Worm (Caenorhabditis elegans) whole organism, L1 larva: ENCODE measurements around the gene Y102E9.5.

Experiments
- C16A3.4 ChIP-seq: fragments of 150-350 bp; optimal IDR thresholded peaks from 2 replicates; lab custom pipeline; 2014; ENCODE audit warnings: missing biosample characterization, missing genetic modification characterization
- C34B4.2 ChIP-seq: sonication (generic microtip); optimal IDR thresholded peaks from 2 replicates; lab custom pipeline; 2017; ENCODE audit warnings: mild to moderate bottlenecking, missing genetic modification characterization, missing compliant biosample characterization
- blmp-1 ChIP-seq: fragments of 150-350 bp; optimal IDR thresholded peaks from 2 replicates; lab custom pipeline; 2014; ENCODE audit warnings: missing biosample characterization, missing genetic modification characterization
- ceh-63 ChIP-seq: fragments of 200-800 bp; sonication (Bioruptor generic); optimal IDR thresholded peaks from 2 replicates; lab custom pipeline; 2018; ENCODE audit warnings: mild to moderate bottlenecking, missing genetic modification characterization, missing compliant biosample characterization
- ceh-82 ChIP-seq, 3 experiments: fragments of 150-350 bp in 1 of 3; sonication (generic microtip) in 2 of 3; optimal IDR thresholded peaks; 2 replicates each; lab custom pipeline; 2014 to 2017; ENCODE audit warnings: missing biosample characterization in 3 of 3, missing genetic modification characterization in 3 of 3
- ceh-88 ChIP-seq: fragments of 200-800 bp; sonication (Bioruptor generic); IDR thresholded peaks from 2 replicates; pipeline ENCODE4 v1.3.6; 2022; ENCODE audit warnings: missing genetic modification characterization, missing compliant biosample characterization
- ceh-90 ChIP-seq: sonication (generic microtip); optimal IDR thresholded peaks from 2 replicates; lab custom pipeline; 2016; ENCODE audit warnings: missing genetic modification characterization, missing compliant biosample characterization
- ces-1 ChIP-seq: fragments of 150-350 bp; optimal IDR thresholded peaks from 2 replicates; lab custom pipeline; 2014; ENCODE audit warnings: missing biosample characterization, missing genetic modification reagents, missing genetic modification characterization
- dpl-1 ChIP-seq, 3 experiments: fragments of 150-350 bp in 2 of 3; sonication (generic microtip) in 1 of 3; optimal IDR thresholded peaks; 2 replicates each; lab custom pipeline; 2014 to 2017; ENCODE audit warnings: missing biosample characterization in 3 of 3, missing genetic modification characterization in 3 of 3, missing genetic modification reagents in 3 of 3
- dsc-1 ChIP-seq: sonication (generic microtip); optimal IDR thresholded peaks from 2 replicates; lab custom pipeline; 2016; ENCODE audit warnings: mild to moderate bottlenecking, missing genetic modification characterization, missing compliant biosample characterization
- efl-1 ChIP-seq, 4 experiments: fragments of 150-350 bp; optimal IDR thresholded peaks in 3 of 4; peaks in 1 of 4; 1 replicate in 1 of 4; 2 replicates in 3 of 4; lab custom pipeline; 2014; ENCODE audit warnings: missing biosample characterization in 2 of 4, missing genetic modification characterization in 2 of 4, missing genetic modification reagents in 2 of 4
- elt-3 ChIP-seq, 6 experiments: fragments of 150-350 bp in 1 of 6; sonication (generic microtip); optimal IDR thresholded peaks; 2 replicates each; lab custom pipeline; 2017 to 2018; ENCODE audit warnings: missing biosample characterization in 6 of 6, missing genetic modification characterization in 6 of 6, inconsistent platforms in 1 of 6
- ets-5 ChIP-seq: fragments of 200-800 bp; sonication (Bioruptor generic); IDR thresholded peaks from 2 replicates; pipeline ENCODE4 v1.3.6; 2022; ENCODE audit warnings: missing genetic modification characterization, missing compliant biosample characterization
- fkh-10 ChIP-seq: sonication (generic microtip); optimal IDR thresholded peaks from 2 replicates; lab custom pipeline; 2017; ENCODE audit warnings: missing biosample characterization, missing genetic modification reagents, missing genetic modification characterization
- fkh-8 ChIP-seq: sonication (generic microtip); optimal IDR thresholded peaks from 2 replicates; lab custom pipeline; 2016; ENCODE audit warnings: mild to moderate bottlenecking, missing genetic modification characterization, missing compliant biosample characterization
- jun-1 ChIP-seq: fragments of 150-350 bp; optimal IDR thresholded peaks from 2 replicates; lab custom pipeline; 2014; ENCODE audit warnings: missing biosample characterization, missing genetic modification reagents, missing genetic modification characterization
- lin-14 ChIP-seq: fragments of 200-800 bp; sonication (Bioruptor generic); optimal IDR thresholded peaks from 2 replicates; lab custom pipeline; 2018; ENCODE audit warnings: mild to moderate bottlenecking, missing genetic modification characterization, moderate library complexity, missing compliant biosample characterization
- lin-15B ChIP-seq: fragments of 150-350 bp; sonication (generic microtip); optimal IDR thresholded peaks from 3 replicates; lab custom pipeline; 2014; ENCODE audit warnings: missing biosample characterization, missing genetic modification characterization
- lin-39 ChIP-seq: fragments of 150-350 bp; optimal IDR thresholded peaks from 2 replicates; lab custom pipeline; 2014; ENCODE audit warnings: missing biosample characterization, missing genetic modification reagents, missing genetic modification characterization
- lsy-2 ChIP-seq, 2 experiments: fragments of 150-350 bp; optimal IDR thresholded peaks; 2 replicates each; lab custom pipeline; 2014; ENCODE audit warnings: missing biosample characterization in 2 of 2, missing genetic modification characterization in 2 of 2
- mdl-1 ChIP-seq, 2 experiments: fragments of 150-350 bp; optimal IDR thresholded peaks; 2 replicates each; lab custom pipeline; 2014 to 2017; ENCODE audit warnings: missing biosample characterization in 2 of 2, missing genetic modification characterization in 2 of 2, inconsistent platforms in 1 of 2
- mep-1 ChIP-seq: fragments of 150-350 bp; optimal IDR thresholded peaks from 2 replicates; lab custom pipeline; 2014; ENCODE audit warnings: missing biosample characterization, missing genetic modification characterization
- nhr-19 ChIP-seq: fragments of 200-800 bp; sonication (Bioruptor generic); conservative IDR thresholded peaks from 2 replicates; pipeline ENCODE4 v1.3.6; 2022; ENCODE audit warnings: missing genetic modification characterization, missing compliant biosample characterization
- nhr-28 ChIP-seq: fragments of 150-350 bp; optimal IDR thresholded peaks from 2 replicates; lab custom pipeline; 2014; ENCODE audit warnings: missing biosample characterization, missing genetic modification characterization
- nhr-47 ChIP-seq: sonication (generic microtip); optimal IDR thresholded peaks from 2 replicates; lab custom pipeline; 2016; ENCODE audit warnings: mild to moderate bottlenecking, missing genetic modification characterization, moderate library complexity, missing compliant biosample characterization
- nhr-71 ChIP-seq: sonication (generic microtip); optimal IDR thresholded peaks from 2 replicates; lab custom pipeline; 2016; ENCODE audit warnings: mild to moderate bottlenecking, missing genetic modification characterization, moderate library complexity, missing compliant biosample characterization
- nhr-76 ChIP-seq: sonication (generic microtip); optimal IDR thresholded peaks from 2 replicates; lab custom pipeline; 2017; ENCODE audit warnings: missing biosample characterization, missing genetic modification characterization
- nhr-84 ChIP-seq: sonication (generic microtip); optimal IDR thresholded peaks from 2 replicates; lab custom pipeline; 2017; ENCODE audit warnings: missing biosample characterization, missing genetic modification characterization
- pax-3 ChIP-seq: fragments of 200-800 bp; sonication (Bioruptor generic); optimal IDR thresholded peaks from 2 replicates; lab custom pipeline; 2018; ENCODE audit warnings: mild to moderate bottlenecking, missing genetic modification characterization, moderate library complexity, missing compliant biosample characterization
- rnt-1 ChIP-seq: sonication (generic microtip); optimal IDR thresholded peaks from 2 replicates; lab custom pipeline; 2016; ENCODE audit warnings: mild to moderate bottlenecking, missing genetic modification characterization, moderate library complexity, missing compliant biosample characterization
- sptf-1 ChIP-seq: fragments of 150-350 bp; optimal IDR thresholded peaks from 2 replicates; lab custom pipeline; 2014; ENCODE audit warnings: missing biosample characterization, missing genetic modification characterization
- sup-37 ChIP-seq: fragments of 200-800 bp; sonication (Bioruptor generic); optimal IDR thresholded peaks from 2 replicates; lab custom pipeline; 2018; ENCODE audit warnings: mild to moderate bottlenecking, missing genetic modification characterization, missing compliant biosample characterization
- tlp-1 ChIP-seq: fragments of 150-350 bp; optimal IDR thresholded peaks from 2 replicates; lab custom pipeline; 2014; ENCODE audit warnings: missing biosample characterization, missing genetic modification characterization
- unc-30 ChIP-seq: sonication (generic microtip); optimal IDR thresholded peaks from 2 replicates; lab custom pipeline; 2017; ENCODE audit warnings: missing biosample characterization, missing genetic modification characterization
- unc-62 ChIP-seq: fragments of 150-350 bp; optimal IDR thresholded peaks from 2 replicates; lab custom pipeline; 2014; ENCODE audit warnings: missing biosample characterization, missing genetic modification reagents, missing genetic modification characterization
- unc-86 ChIP-seq: sonication (generic microtip); optimal IDR thresholded peaks from 2 replicates; lab custom pipeline; 2016; ENCODE audit warnings: missing genetic modification characterization, missing compliant biosample characterization
- unc-98 ChIP-seq: fragments of 200-800 bp; sonication (Bioruptor generic); IDR thresholded peaks from 2 replicates; pipeline ENCODE4 v1.3.6; 2022; ENCODE audit warnings: missing genetic modification characterization, missing compliant biosample characterization
- zag-1 ChIP-seq: fragments of 150-350 bp; optimal IDR thresholded peaks from 2 replicates; lab custom pipeline; 2014; ENCODE audit warnings: missing biosample characterization, missing genetic modification characterization
- zip-4 ChIP-seq: fragments of 200-800 bp; sonication (Bioruptor generic); optimal IDR thresholded peaks from 2 replicates; lab custom pipeline; 2018; ENCODE audit warnings: mild to moderate bottlenecking, missing genetic modification characterization, moderate library complexity, missing compliant biosample characterization
- ztf-11 ChIP-seq, 2 experiments: sonication (generic microtip); optimal IDR thresholded peaks; 2 replicates each; lab custom pipeline; 2016 to 2017; ENCODE audit warnings: missing genetic modification characterization in 2 of 2, missing biosample characterization in 1 of 2, missing compliant biosample characterization in 1 of 2

Y102E9.5 gene

DNA sequence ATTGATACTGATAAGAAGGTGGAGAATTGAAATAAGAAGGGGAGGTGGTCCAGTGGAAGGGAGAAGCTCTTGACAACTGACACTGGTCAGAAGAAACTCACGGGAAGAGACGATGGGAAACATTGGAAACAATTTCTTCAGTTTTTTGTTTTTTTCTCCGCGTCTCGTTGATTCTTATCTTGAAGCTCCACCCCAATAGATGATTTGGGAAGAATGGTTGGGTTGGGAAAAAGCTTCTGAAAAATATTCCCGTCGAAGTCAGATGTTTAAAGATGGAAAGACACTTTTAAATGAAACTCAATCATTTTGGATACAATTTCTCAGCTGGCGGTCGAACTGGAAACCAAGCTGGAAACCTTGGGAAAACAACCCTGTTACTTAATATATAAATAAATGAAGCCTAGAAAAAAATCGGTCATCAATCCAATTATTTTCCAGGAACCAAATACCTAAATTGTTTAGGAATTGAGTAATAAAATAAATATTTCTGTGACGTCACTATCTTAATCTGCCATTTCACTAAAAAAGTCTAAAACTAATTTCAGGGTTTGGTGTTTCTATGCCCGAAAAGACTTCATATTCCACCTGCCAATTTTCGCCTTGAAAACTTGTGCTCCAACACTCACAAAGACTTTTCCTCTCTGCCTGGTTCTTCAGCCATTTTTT is at the start of gene Y102E9.5, which contains the start of gene odr-4:
Y102E9.5 (minus strand) TSS at position 101 of the 666 bp plus-strand sequence.
odr-4 (plus strand) TSS at position 616 of the 666 bp plus-strand sequence.
- TF ChIP-seq rnt-1 (tag; lab: Kevin White, UChicago) (peak; percentile 43), nhr-47 (peak; percentile 17), C34B4.2 (tag; lab: Kevin White, UChicago) (no peak), fkh-8 (tag; lab: Kevin White, UChicago) (peak; percentile 23)

DNA sequence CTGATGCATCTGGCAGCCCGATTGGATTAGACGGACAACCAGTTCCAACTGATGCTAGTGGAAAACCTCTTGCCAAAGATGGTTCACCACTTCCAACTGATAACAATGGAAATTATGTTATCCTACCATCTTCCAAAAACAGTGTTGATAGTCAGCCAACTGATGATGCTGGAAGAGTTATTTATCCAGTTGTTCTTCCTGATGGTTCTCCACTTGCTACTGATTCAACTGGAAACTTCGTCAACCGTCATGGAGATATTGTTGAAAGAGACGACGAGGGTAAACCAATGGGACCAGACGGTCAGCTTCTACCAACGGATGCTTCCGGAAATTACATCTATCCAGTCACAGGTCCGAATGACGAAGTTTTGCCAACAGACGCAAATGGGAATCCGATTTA is 26.7 kb upstream of the Y102E9.5 start:
- no peak for TF ChIP-seq sptf-1 (tag; lab: Kevin White, UChicago)
- TF ChIP-seq mep-1 (tag; lab: Kevin White, UChicago) = no peak
- TF ChIP-seq zip-4 (GFP tag; lab: Kevin White, UChicago) = no peak
- TF ChIP-seq unc-62 (GFP tag; lab: Kevin White, UChicago) = no peak
- no peak for TF ChIP-seq ztf-11 (tag; optimal IDR thresholded peaks at IDR 0.05; lab: Kevin White, UChicago)
- TF ChIP-seq jun-1 (tag; lab: Kevin White, UChicago) = no peak
- no peak for TF ChIP-seq nhr-19 (GFP tag; lab: Robert Waterston, UW)
- TF ChIP-seq nhr-76 (tag; lab: Kevin White, UChicago) = no peak
- TF ChIP-seq ceh-88 (GFP tag; lab: Robert Waterston, UW) = no peak
- no peak for TF ChIP-seq unc-30 (tag; lab: Kevin White, UChicago)
- TF ChIP-seq sup-37 (GFP tag; lab: Kevin White, UChicago) = no peak
- no peak for TF ChIP-seq lin-39 (tag; lab: Kevin White, UChicago)
- no peak for TF ChIP-seq rnt-1 (tag; lab: Kevin White, UChicago)
- TF ChIP-seq ces-1 (GFP tag; lab: Kevin White, UChicago) = no peak
- no peak for TF ChIP-seq dpl-1 (GFP tag; optimal IDR thresholded peaks at IDR 0.05; lab: Kevin White, UChicago)
- TF ChIP-seq fkh-8 (tag; lab: Kevin White, UChicago) = no peak
- TF ChIP-seq elt-3 (tag; optimal IDR thresholded peaks at IDR 0.05; lab: Kevin White, UChicago) = no peak
- TF ChIP-seq unc-86 = no peak
- TF ChIP-seq nhr-28 (tag; lab: Kevin White, UChicago) = no peak
- TF ChIP-seq pax-3 (tag; lab: Kevin White, UChicago) = no peak
- TF ChIP-seq, all 84 proteins: peak for 0

DNA sequence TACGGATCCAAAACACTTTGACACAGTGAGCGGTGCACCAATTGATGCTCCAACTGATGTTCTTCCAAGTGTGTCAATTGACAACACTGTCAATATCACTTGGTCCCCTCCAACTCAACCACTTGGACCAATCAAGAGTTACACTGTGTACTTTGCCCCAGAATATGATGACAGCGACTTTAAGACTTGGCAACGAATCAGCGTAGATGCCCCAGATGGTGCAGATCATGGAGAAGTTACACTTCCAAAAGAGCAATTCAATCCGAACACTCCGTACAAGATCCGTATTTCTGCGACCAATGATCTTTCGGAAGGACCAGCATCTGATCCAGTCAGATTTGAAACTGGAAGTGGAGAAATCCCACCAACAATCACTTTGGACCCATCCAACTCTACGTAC is 22.5 kb upstream of the Y102E9.5 start:
- TF ChIP-seq efl-1 (optimal IDR thresholded peaks at IDR 0.05; lab: Kevin White, UChicago) (no peak), efl-1 (GFP tag; optimal IDR thresholded peaks at IDR 0.05 in 1 of 2; lab: Kevin White, UChicago) (peak in 1 of 2 experiments; percentile 4), rnt-1 (tag; lab: Kevin White, UChicago) (no peak)

DNA sequence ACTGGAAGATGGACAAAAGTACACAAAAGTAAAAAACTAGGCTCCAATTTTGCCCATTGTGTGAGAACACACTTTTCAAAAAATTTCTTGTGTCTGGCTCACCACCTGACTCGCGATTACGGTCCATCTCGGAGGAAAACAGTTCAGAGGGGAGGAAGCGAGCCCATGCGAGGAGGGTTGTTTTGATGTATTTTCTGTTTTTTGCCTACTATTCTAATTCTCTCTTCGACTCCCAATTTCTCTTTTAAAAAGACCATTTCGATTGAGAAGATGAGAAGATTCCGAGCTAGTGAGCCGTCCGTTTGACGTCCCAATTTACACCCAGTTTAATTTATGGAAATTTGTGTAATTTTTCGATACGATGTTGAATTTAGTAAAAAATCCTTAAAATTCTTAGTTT is 16.6 kb upstream of the Y102E9.5 start:
- TF ChIP-seq jun-1 (tag; lab: Kevin White, UChicago) (no peak), fkh-10 (no peak), blmp-1 (tag; lab: Kevin White, UChicago) (no peak), tlp-1 (tag; lab: Kevin White, UChicago) (no peak), unc-86 (no peak), zag-1 (tag; lab: Kevin White, UChicago) (no peak), mdl-1 (tag; optimal IDR thresholded peaks at IDR 0.05; lab: Kevin White, UChicago) (no peak)

DNA sequence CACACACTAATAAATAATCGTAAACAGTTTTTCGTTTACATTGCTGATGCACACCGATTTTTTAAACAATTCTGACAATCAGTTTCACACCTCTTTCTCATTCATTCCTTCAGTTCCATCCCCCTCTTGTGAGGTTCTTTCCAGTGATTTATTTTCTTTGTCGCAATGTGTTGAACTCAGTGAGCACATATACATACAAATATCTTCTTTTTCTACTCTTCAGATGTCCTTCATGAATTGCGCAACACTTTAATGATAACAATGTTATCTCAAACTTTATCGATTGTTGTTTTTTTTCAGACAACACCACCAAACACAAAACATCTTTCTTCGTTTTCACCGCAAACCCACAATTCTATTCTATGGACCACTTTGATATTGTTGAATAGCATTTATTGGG is 15.9 kb upstream of the Y102E9.5 start, which contains the start of gene dig-1:
dig-1 (plus strand) TSS at position 301 of the 400 bp plus-strand sequence.
- TF ChIP-seq efl-1 (optimal IDR thresholded peaks at IDR 0.05; lab: Kevin White, UChicago) (no peak), efl-1 (GFP tag; optimal IDR thresholded peaks at IDR 0.05 in 1 of 2; lab: Kevin White, UChicago) (peak in 1 of 2 experiments; percentile 11), fkh-10 (no peak)

DNA sequence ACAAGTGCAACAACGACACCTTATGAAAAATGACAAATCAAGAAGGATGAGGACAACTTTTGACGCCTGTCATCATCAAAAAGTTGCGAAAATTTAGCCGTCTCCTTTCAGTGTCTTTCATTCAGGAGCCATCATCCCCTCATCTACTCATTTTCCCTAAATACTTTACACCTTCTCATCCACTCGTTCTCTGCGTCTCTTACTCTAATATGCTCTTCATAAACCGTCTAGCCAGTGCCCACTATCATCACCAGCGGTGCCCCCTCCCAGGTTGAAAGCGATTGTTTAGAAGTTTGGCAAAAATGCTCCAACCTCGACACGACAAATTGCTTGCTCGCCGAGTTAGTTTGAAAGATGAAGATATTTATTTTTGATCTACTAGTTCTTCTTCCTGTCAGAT is 12.5 kb upstream of the Y102E9.5 start:
- TF ChIP-seq ztf-11 (tag; optimal IDR thresholded peaks at IDR 0.05; lab: Kevin White, UChicago) = no peak
- TF ChIP-seq dsc-1 (tag; lab: Kevin White, UChicago) = no peak
- no peak for TF ChIP-seq fkh-10
- no peak for TF ChIP-seq ets-5 (GFP tag; lab: Robert Waterston, UW)
- TF ChIP-seq nhr-84 (tag; lab: Kevin White, UChicago) = no peak
- TF ChIP-seq rnt-1 (tag; lab: Kevin White, UChicago) = peak; percentile 44
- no peak for TF ChIP-seq unc-98 (GFP tag; lab: Robert Waterston, UW)
- TF ChIP-seq lsy-2 (tag; optimal IDR thresholded peaks at IDR 0.05; lab: Kevin White, UChicago) = peak in 1 of 2 experiments; percentile 6
- no peak for TF ChIP-seq ceh-82 (tag; optimal IDR thresholded peaks at IDR 0.05; lab: Kevin White, UChicago)
- no peak for TF ChIP-seq zip-4 (GFP tag; lab: Kevin White, UChicago)
- no peak for TF ChIP-seq lin-15B
- no peak for TF ChIP-seq ceh-63 (GFP tag; lab: Kevin White, UChicago)
- no peak for TF ChIP-seq ceh-90 (tag; lab: Kevin White, UChicago)
- TF ChIP-seq C16A3.4 (tag; lab: Kevin White, UChicago) = no peak
- peak; percentile 34 for TF ChIP-seq lin-14
- peak; percentile 38 for TF ChIP-seq nhr-71 (tag; lab: Kevin White, UChicago)
